Fruit fly (Drosophila melanogaster): Measurements from ENCODE around the gene CG13949.
A peak's percentile ranks its signal among the peaks of the same experiment; 100 is the strongest.

- TF ChIP-seq Crg-1 (GFP tag; optimal IDR thresholded peaks at IDR 0.05) (no peak), pad (GFP tag; optimal IDR thresholded peaks at IDR 0.05) (no peak), Hr96 (GFP tag; optimal IDR thresholded peaks at IDR 0.05) (peak; percentile 16), CG7101 (tag; optimal IDR thresholded peaks at IDR 0.05) (peak; percentile 62), cnc (optimal IDR thresholded peaks at IDR 0.05) (no peak)
Measured at dm6 chr2L:850727-851257, 4.3 kb upstream of the CG13949 start, which contains the start of gene drongo.
